Fruit fly (Drosophila melanogaster) whole organism, embryonic: Measurements from ENCODE around the gene drongo.

Experiments used
- CG11696 ChIP-seq: fragments of 200-800 bp; sonication (Bioruptor generic); IDR thresholded peaks from 2 replicates; pipeline ENCODE4 v1.3.6; 2022; ENCODE audit warnings: missing biosample characterization, missing genetic modification characterization
- CG12744 ChIP-seq: fragments of 200-800 bp; sonication (Bioruptor generic); optimal IDR thresholded peaks from 2 replicates; lab custom pipeline; 2016; ENCODE audit warnings: missing biosample characterization, missing genetic modification characterization
- CG12769 ChIP-seq: fragments of 200-800 bp; sonication (Bioruptor generic); optimal IDR thresholded peaks from 2 replicates; lab custom pipeline; 2019; ENCODE audit warnings: missing biosample characterization, mild to moderate bottlenecking, missing genetic modification characterization, moderate library complexity
- CG1529 ChIP-seq: fragments of 200-800 bp; sonication (Bioruptor generic); optimal IDR thresholded peaks from 3 replicates; lab custom pipeline; 2018; ENCODE audit warnings: missing biosample characterization, missing genetic modification characterization
- CG34224 ChIP-seq: fragments of 200-800 bp; sonication (Bioruptor generic); IDR thresholded peaks from 3 replicates; pipeline ENCODE4 v1.3.6; 2022; ENCODE audit warnings: missing biosample characterization, missing genetic modification characterization; ENCODE audit not compliant: partially characterized antibody
- GATAe ChIP-seq: fragments of 200-800 bp; sonication (Bioruptor generic); conservative IDR thresholded peaks from 2 replicates; pipeline ENCODE4 v1.3.6; 2022; ENCODE audit warnings: missing biosample characterization, missing genetic modification characterization
- MTF-1 ChIP-seq: fragments of 200-800 bp; sonication (Bioruptor generic); optimal IDR thresholded peaks from 2 replicates; lab custom pipeline; 2018; ENCODE audit warnings: missing biosample characterization, mild to moderate bottlenecking, missing genetic modification characterization, borderline replicate concordance
- fd3F ChIP-seq: fragments of 200-800 bp; sonication (Bioruptor generic); optimal IDR thresholded peaks from 2 replicates; lab custom pipeline; 2018; ENCODE audit warnings: missing biosample characterization, mild to moderate bottlenecking, missing genetic modification characterization, moderate library complexity
- ssp ChIP-seq: fragments of 200-800 bp; sonication (Bioruptor generic); IDR thresholded peaks from 2 replicates; pipeline ENCODE4 v1.3.6; 2022; ENCODE audit warnings: missing biosample characterization, missing genetic modification characterization
- trem ChIP-seq: fragments of 200-800 bp; optimal IDR thresholded peaks from 3 replicates; lab custom pipeline; 2019; ENCODE audit warnings: missing biosample characterization, mild to moderate bottlenecking, missing genetic modification characterization, moderate library complexity

- TF ChIP-seq CG12744 (GFP tag; lab: Kevin White, UChicago) (no peak), CG11696 (GFP tag; lab: Robert Waterston, UW) (no peak), trem (tag; lab: Kevin White, UChicago) (no peak), CG1529 (GFP tag; lab: Kevin White, UChicago) (no peak), fd3F (GFP tag; lab: Kevin White, UChicago) (no peak), GATAe (GFP tag; lab: Robert Waterston, UW) (no peak), ssp (GFP tag; lab: Robert Waterston, UW) (no peak), MTF-1 (GFP tag; lab: Kevin White, UChicago) (no peak), CG12769 (tag; lab: Kevin White, UChicago) (no peak), CG34224 (GFP tag; lab: Robert Waterston, UW) (no peak)
Observed at dm6 chr2L:887788-888187, 36.9 kb upstream of the drongo start.
